Worm (Caenorhabditis elegans) whole organism, late embryonic: ENCODE data around the gene oac-55.

Experiments
- dve-1 ChIP-seq: sonication (generic microtip); optimal IDR thresholded peaks from 2 replicates; lab custom pipeline; 2017; ENCODE audit warnings: antibody characterized with exemption, mild to moderate bottlenecking, missing genetic modification characterization, missing compliant biosample characterization
- elt-2 ChIP-seq: sonication (generic microtip); optimal IDR thresholded peaks from 2 replicates; lab custom pipeline; 2016; ENCODE audit warnings: missing genetic modification reagents, missing genetic modification characterization, missing compliant biosample characterization
- rnt-1 ChIP-seq: sonication (generic microtip); optimal IDR thresholded peaks from 2 replicates; lab custom pipeline; 2016; ENCODE audit warnings: missing genetic modification characterization, missing compliant biosample characterization
- unc-55 ChIP-seq: sonication (generic microtip); optimal IDR thresholded peaks from 2 replicates; lab custom pipeline; 2017; ENCODE audit warnings: missing biosample characterization, missing genetic modification reagents, missing genetic modification characterization

DNA sequence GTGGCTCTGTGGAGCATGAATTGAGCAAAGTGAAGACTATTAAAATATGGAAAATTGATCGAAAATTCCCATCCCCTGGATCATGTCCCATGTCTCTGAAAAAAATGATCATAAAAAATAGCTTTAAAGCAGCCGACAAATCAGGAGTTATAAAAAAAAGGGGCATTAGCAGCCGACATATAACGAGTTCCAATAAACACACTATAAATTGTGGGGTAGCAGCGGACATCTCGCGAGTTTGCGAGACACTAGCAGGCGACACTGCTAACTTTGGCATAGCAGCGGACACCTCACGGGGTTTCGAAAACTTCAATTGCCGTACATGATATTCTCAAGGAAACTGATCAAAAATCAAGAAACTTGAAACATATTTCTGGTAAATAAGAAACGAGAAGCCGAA, 21.6 kb upstream of the oac-55 start, which contains the start of gene hpo-36:
- TF ChIP-seq unc-55 (GFP tag; lab: Kevin White, UChicago) (no peak), dve-1 (tag; lab: Kevin White, UChicago) (no peak), elt-2 (no peak), rnt-1 (tag; lab: Kevin White, UChicago) (no peak)
